Worm (Caenorhabditis elegans): ENCODE measurements around the gene atx-3.
A peak's percentile ranks its signal among the peaks of the same experiment; 100 is the strongest.

Gene atx-3

DNA sequence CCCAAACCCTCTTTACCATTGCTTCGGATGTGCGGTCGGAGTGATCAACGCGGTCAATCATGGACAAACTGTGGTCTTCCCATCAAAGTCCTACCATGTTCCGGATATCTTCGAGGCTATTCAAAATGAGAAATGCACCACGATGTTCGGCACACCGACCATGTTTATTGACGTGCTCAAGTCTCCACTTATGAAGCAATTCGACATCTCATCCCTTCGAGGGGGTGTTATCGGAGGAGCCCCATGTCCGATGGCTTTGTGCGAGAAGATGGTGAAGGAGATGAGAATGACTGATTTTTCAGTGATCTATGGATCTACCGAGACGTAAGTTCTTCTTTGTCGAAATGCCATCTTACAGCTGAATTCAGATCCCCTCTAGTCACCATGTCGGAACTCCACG is 8.9 kb downstream of the atx-3 start:
- TF ChIP-seq Y22D7AL.16 (tag; optimal IDR thresholded peaks at IDR 0.05) (no peak), K09A11.1 (tag; optimal IDR thresholded peaks at IDR 0.05; ENCODE audit: insufficient read depth) (no peak), ceh-22 (tag; optimal IDR thresholded peaks at IDR 0.05) (no peak), pha-2 (tag; optimal IDR thresholded peaks at IDR 0.05) (no peak)

DNA sequence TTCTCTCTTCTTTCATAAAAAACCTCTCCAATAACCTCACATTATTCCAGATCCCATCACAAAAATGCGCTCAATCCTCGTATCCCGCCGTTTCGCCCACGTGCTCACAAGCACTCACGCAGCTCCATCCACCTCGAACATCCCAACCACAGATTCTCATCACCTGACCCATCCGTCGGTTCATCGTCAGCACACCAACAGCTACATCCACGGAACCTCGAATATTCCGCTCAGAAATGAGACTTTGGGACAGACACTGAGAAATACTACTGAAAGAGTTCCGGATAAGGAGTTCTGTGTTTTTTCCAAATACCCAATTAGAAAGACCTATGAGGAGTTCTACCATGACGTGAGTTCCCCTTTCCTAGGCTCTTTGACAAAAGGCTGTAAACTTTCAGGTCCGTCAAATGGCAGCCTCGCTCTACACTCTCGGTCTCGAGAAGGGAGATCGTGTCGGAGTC is 9.9 kb downstream of the atx-3 start, which contains the start of gene acs-2:
TSS of gene acs-2 (plus strand) at position 51 of the 461 bp plus-strand sequence.
- no peak for TF ChIP-seq ceh-24 (tag; optimal IDR thresholded peaks at IDR 0.05)

DNA sequence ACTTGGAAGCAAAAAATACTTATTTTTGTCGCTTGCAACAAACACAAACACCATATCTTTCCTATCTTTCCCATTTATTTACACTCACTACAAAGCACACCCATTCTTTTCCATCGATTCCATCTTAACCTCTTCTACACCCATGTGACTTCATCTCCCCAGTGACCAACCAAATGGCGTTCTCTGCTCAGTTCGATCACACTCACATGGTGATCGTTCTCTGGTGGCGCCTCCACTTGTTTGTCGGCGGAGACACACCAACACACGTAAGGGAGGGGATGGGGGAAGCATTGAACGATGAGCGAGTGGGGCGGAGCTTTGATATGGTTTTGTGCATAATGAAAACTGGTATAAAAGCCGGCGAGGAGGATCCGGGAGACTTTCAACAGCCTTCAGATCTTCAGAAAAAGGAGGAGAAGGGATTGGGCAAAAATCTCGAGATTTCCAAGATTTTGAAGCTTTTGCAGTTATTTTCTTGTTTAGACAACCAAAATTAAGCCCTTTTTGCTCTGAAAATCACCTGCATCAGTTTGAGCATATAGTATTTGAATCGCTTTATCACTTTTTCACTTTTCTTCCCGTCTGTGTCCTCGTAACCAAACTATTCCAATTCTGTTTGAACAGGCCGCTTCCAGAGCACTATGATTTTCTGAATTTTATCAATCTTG is 10.6 kb downstream of the atx-3 start:
- TF ChIP-seq ceh-24 (tag; optimal IDR thresholded peaks at IDR 0.05) (no peak), pqm-1 (tag; optimal IDR thresholded peaks at IDR 0.05) (peak; percentile 15), hlh-30 (tag; optimal IDR thresholded peaks at IDR 0.05; ENCODE audit: insufficient read depth) (peak; percentile 34), ceh-18 (tag; optimal IDR thresholded peaks at IDR 0.05) (peak; percentile 20)

DNA sequence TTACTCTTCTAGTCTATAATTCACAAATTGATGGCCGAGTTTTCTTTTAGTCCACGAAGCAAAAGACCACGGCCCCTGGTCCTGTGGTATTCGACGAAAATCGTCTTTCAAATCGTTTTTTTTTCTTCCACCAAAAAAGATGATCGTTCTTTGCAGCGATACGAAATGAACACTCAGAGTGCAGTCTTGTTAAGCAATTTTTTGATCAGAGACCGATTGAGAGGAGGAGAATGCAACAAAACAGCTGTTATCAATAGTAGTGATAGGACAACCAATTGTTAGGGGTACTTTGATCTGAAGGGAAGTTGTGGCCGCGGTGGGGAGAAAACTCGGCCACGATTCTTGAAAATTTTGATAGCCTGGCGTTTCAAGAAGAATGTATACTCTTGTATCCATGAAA is 13.3 kb downstream of the atx-3 start:
- TF ChIP-seq elt-2 (tag; optimal IDR thresholded peaks at IDR 0.05) (peak; percentile 40), npax-4 (tag; optimal IDR thresholded peaks at IDR 0.05) (no peak)

DNA sequence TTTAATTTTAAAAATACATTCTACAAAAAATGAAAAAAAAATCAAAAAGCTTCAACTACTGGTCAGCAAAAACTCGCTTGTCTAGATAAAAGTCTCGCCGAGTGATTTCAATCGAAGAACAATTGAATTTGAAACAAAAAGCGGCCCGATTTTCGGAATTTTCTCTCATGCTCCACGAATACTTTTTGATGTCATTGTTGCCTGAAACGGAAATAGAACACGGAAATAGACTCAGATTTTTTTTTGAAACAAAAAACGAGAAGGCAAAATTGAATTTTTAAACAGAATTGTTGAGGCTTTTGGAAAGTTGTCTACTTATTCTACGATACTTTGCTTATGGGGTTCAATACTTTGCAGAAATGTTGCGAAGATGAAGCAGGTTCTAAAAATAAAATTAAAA is 13.8 kb downstream of the atx-3 start:
- no peak for TF ChIP-seq elt-2 (tag; optimal IDR thresholded peaks at IDR 0.05)
- TF ChIP-seq pag-3 (tag; optimal IDR thresholded peaks at IDR 0.05; ENCODE audit: borderline replicate concordance), result no peak
- no peak for TF ChIP-seq ceh-14 (tag; optimal IDR thresholded peaks at IDR 0.05)
- no peak for TF ChIP-seq T23F11.4 (GFP tag; optimal IDR thresholded peaks at IDR 0.05)
- no peak for TF ChIP-seq ceh-2 (tag; optimal IDR thresholded peaks at IDR 0.05)
- no peak for TF ChIP-seq ceh-18 (tag; optimal IDR thresholded peaks at IDR 0.05)
- TF ChIP-seq fkh-10 (GFP tag; optimal IDR thresholded peaks at IDR 0.05), result no peak
- TF ChIP-seq K02D7.2 (tag; optimal IDR thresholded peaks at IDR 0.05), result no peak
- no peak for TF ChIP-seq zip-5 (tag; optimal IDR thresholded peaks at IDR 0.05)
- TF ChIP-seq tbx-7 (tag; optimal IDR thresholded peaks at IDR 0.05), result no peak
- TF ChIP-seq K09A11.1 (tag; optimal IDR thresholded peaks at IDR 0.05; ENCODE audit: insufficient read depth), result no peak

DNA sequence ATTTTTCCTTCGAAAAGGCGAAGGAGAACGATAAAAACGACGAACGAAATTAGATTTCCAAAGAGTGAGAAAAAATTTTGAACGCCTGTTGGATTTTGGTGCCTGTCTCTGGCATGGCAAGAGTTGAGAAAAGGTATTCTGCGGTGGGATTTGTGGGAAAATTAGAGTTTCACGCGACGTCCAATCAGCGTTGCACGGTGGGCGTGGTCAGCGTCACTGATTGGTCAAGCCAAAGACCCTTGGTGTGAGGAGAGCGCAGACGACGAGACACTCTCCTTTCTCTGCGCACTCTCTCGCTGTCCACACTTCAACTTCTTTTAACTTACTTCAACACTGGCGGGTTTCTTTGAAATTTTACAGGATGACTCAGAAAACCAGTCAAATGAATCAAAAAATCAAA is 14.7 kb downstream of the atx-3 start:
- peak; percentile 62 for TF ChIP-seq nfya-1 (tag; optimal IDR thresholded peaks at IDR 0.05)
- TF ChIP-seq dmd-4 (tag; optimal IDR thresholded peaks at IDR 0.05; ENCODE audit: borderline replicate concordance), result no peak

DNA sequence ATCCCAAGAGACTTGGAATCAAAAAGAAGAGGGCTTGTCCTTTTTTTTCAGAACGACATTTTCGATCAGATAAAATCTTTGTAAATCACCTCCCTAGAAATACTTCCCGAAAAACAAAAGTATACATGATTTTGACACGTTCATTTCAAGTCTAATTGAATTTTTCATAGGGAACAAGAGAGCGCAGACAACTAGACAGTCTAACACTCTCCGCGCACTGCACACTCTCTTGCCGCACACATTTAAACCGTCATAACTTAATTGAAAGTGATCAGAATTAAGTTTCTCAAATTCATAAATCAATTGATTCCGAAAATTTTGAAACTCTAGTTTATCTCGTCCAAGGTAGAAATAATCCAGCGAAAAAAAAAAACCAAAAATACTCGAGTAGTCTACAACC is 17.5 kb downstream of the atx-3 start:
- TF ChIP-seq hlh-6 (tag; optimal IDR thresholded peaks at IDR 0.05) (no peak), ttx-3 (tag; optimal IDR thresholded peaks at IDR 0.05) (no peak), sox-4 (tag; optimal IDR thresholded peaks at IDR 0.05) (no peak), ama-1 (optimal IDR thresholded peaks at IDR 0.05) (no peak), ceh-18 (tag; optimal IDR thresholded peaks at IDR 0.05) (no peak), odd-2 (tag; optimal IDR thresholded peaks at IDR 0.05) (no peak), ahr-1 (tag; optimal IDR thresholded peaks at IDR 0.05) (no peak), fkh-6 (tag; optimal IDR thresholded peaks at IDR 0.05) (no peak), unc-3 (GFP tag; conservative IDR thresholded peaks at IDR 0.05) (no peak), unc-3 (tag; optimal IDR thresholded peaks at IDR 0.05) (no peak), tbx-7 (tag; optimal IDR thresholded peaks at IDR 0.05) (no peak)

Measured in whole organism, late embryonic.